Worm (Caenorhabditis elegans) whole organism, mixed stage, embryonic: Measurements from ENCODE around the gene del-10.

Source experiments
- M03D4.4 ChIP-seq: sonication (generic microtip); optimal IDR thresholded peaks from 2 replicates; lab custom pipeline; 2017; ENCODE audit warnings: mild to moderate bottlenecking, missing genetic modification characterization, missing compliant biosample characterization
- bed-3 ChIP-seq: fragments of 200-800 bp; sonication (Bioruptor generic); optimal IDR thresholded peaks from 3 replicates; lab custom pipeline; 2018; ENCODE audit warnings: mild to moderate bottlenecking, missing genetic modification characterization, moderate library complexity, missing compliant biosample characterization
- ceh-39 ChIP-seq: fragments of 150-350 bp; optimal IDR thresholded peaks from 2 replicates; lab custom pipeline; 2014; ENCODE audit warnings: missing biosample characterization, missing genetic modification characterization
- ceh-43 ChIP-seq: fragments of 200-800 bp; sonication (Bioruptor generic); optimal IDR thresholded peaks from 2 replicates; lab custom pipeline; 2018; ENCODE audit warnings: mild to moderate bottlenecking, missing genetic modification characterization, moderate library complexity, missing compliant biosample characterization
- ceh-83 ChIP-seq: fragments of 200-800 bp; sonication (Bioruptor generic); optimal IDR thresholded peaks from 2 replicates; lab custom pipeline; 2018; ENCODE audit warnings: mild to moderate bottlenecking, missing genetic modification characterization, missing compliant biosample characterization
- ces-1 ChIP-seq: fragments of 150-350 bp; optimal IDR thresholded peaks from 2 replicates; lab custom pipeline; 2014; ENCODE audit warnings: missing biosample characterization, missing genetic modification reagents, missing genetic modification characterization
- cnd-1 ChIP-seq: fragments of 200-800 bp; sonication (Bioruptor generic); optimal IDR thresholded peaks from 2 replicates; lab custom pipeline; 2018; ENCODE audit warnings: mild to moderate bottlenecking, missing genetic modification characterization, missing compliant biosample characterization
- drap-1 ChIP-seq: fragments of 200-800 bp; sonication (Bioruptor generic); optimal IDR thresholded peaks from 3 replicates; lab custom pipeline; 2018; ENCODE audit warnings: mild to moderate bottlenecking, missing genetic modification characterization, missing compliant biosample characterization
- elt-3 ChIP-seq: fragments of 150-350 bp; optimal IDR thresholded peaks from 2 replicates; lab custom pipeline; 2014; ENCODE audit warnings: missing biosample characterization, missing genetic modification characterization
- flh-1 ChIP-seq: fragments of 200-800 bp; sonication (Bioruptor generic); optimal IDR thresholded peaks from 2 replicates; lab custom pipeline; 2018; ENCODE audit warnings: mild to moderate bottlenecking, missing genetic modification characterization, moderate library complexity, missing compliant biosample characterization
- ham-2 ChIP-seq: fragments of 200-800 bp; sonication (Bioruptor generic); optimal IDR thresholded peaks from 2 replicates; lab custom pipeline; 2018; ENCODE audit warnings: mild to moderate bottlenecking, missing genetic modification characterization, missing compliant biosample characterization
- hlh-1 ChIP-seq: fragments of 150-350 bp; optimal IDR thresholded peaks from 2 replicates; lab custom pipeline; 2014; ENCODE audit warnings: missing biosample characterization, missing genetic modification reagents, missing genetic modification characterization
- lin-13 ChIP-seq: fragments of 150-350 bp; optimal IDR thresholded peaks from 2 replicates; lab custom pipeline; 2014; ENCODE audit warnings: missing biosample characterization, missing genetic modification characterization
- lin-32 ChIP-seq: fragments of 200-800 bp; sonication (Bioruptor generic); optimal IDR thresholded peaks from 2 replicates; lab custom pipeline; 2018; ENCODE audit warnings: mild to moderate bottlenecking, missing genetic modification characterization, missing compliant biosample characterization
- lsy-2 ChIP-seq: fragments of 150-350 bp; optimal IDR thresholded peaks from 2 replicates; lab custom pipeline; 2014; ENCODE audit warnings: missing biosample characterization, missing genetic modification characterization
- mep-1 ChIP-seq: fragments of 150-350 bp; optimal IDR thresholded peaks from 2 replicates; lab custom pipeline; 2017; ENCODE audit warnings: missing biosample characterization, missing genetic modification reagents, missing genetic modification characterization, inconsistent platforms
- mls-2 ChIP-seq: sonication (generic microtip); optimal IDR thresholded peaks from 2 replicates; lab custom pipeline; 2016; ENCODE audit warnings: mild to moderate bottlenecking, missing genetic modification characterization, moderate library complexity, missing compliant biosample characterization
- nhr-12 ChIP-seq: fragments of 150-350 bp; optimal IDR thresholded peaks from 2 replicates; lab custom pipeline; 2014; ENCODE audit warnings: missing biosample characterization, missing genetic modification characterization
- nhr-2 ChIP-seq: fragments of 150-350 bp; optimal IDR thresholded peaks from 2 replicates; lab custom pipeline; 2014; ENCODE audit warnings: missing biosample characterization, missing genetic modification characterization
- nhr-237 ChIP-seq: fragments of 150-350 bp; optimal IDR thresholded peaks from 2 replicates; lab custom pipeline; 2014; ENCODE audit warnings: missing biosample characterization, missing genetic modification characterization
- nhr-76 ChIP-seq: sonication (generic microtip); optimal IDR thresholded peaks from 2 replicates; lab custom pipeline; 2017; ENCODE audit warnings: missing biosample characterization, missing genetic modification characterization
- pha-4 ChIP-seq: fragments of 150-350 bp; optimal IDR thresholded peaks from 2 replicates; lab custom pipeline; 2018; ENCODE audit warnings: missing biosample characterization, missing genetic modification reagents, missing genetic modification characterization
- sem-2 ChIP-seq: fragments of 200-800 bp; sonication (Bioruptor generic); optimal IDR thresholded peaks from 2 replicates; lab custom pipeline; 2018; ENCODE audit warnings: mild to moderate bottlenecking, missing genetic modification characterization, missing compliant biosample characterization
- snpc-4 ChIP-seq: fragments of 150-350 bp; optimal IDR thresholded peaks from 2 replicates; lab custom pipeline; 2014; ENCODE audit warnings: missing biosample characterization, missing genetic modification characterization
- sptf-1 ChIP-seq: sonication (generic microtip); optimal IDR thresholded peaks from 2 replicates; lab custom pipeline; 2017; ENCODE audit warnings: mild to moderate bottlenecking, missing genetic modification characterization, moderate library complexity, missing compliant biosample characterization
- tbx-8 ChIP-seq: fragments of 200-800 bp; sonication (Bioruptor generic); optimal IDR thresholded peaks from 2 replicates; lab custom pipeline; 2018; ENCODE audit warnings: mild to moderate bottlenecking, missing genetic modification characterization, moderate library complexity, missing compliant biosample characterization
- unc-120 ChIP-seq: sonication (generic microtip); optimal IDR thresholded peaks from 2 replicates; lab custom pipeline; 2017; ENCODE audit warnings: missing genetic modification characterization, missing compliant biosample characterization; ENCODE audit not compliant: poor library complexity, severe bottlenecking
- unc-39 ChIP-seq: fragments of 150-350 bp; optimal IDR thresholded peaks from 2 replicates; lab custom pipeline; 2014; ENCODE audit warnings: missing biosample characterization, missing genetic modification characterization
- unc-62 ChIP-seq: fragments of 150-350 bp; optimal IDR thresholded peaks from 2 replicates; lab custom pipeline; 2014; ENCODE audit warnings: missing biosample characterization, missing genetic modification reagents, missing genetic modification characterization
- zip-8 ChIP-seq: fragments of 150-350 bp; optimal IDR thresholded peaks from 2 replicates; lab custom pipeline; 2014; ENCODE audit warnings: missing biosample characterization, missing genetic modification characterization
- ztf-11 ChIP-seq: fragments of 150-350 bp; optimal IDR thresholded peaks from 2 replicates; lab custom pipeline; 2014; ENCODE audit warnings: missing biosample characterization, missing genetic modification characterization

del-10 gene

ce11 chrII:6493709-6494326 lies 11.9 kb upstream of the del-10 start:
- TF ChIP-seq zip-8 (tag; lab: Kevin White, UChicago) = no peak
- TF ChIP-seq pha-4 (tag; lab: Kevin White, UChicago) = no peak
- no peak for TF ChIP-seq flh-1
- no peak for TF ChIP-seq sptf-1 (tag; lab: Kevin White, UChicago)
- TF ChIP-seq unc-39 (tag; lab: Kevin White, UChicago) = no peak
- TF ChIP-seq ceh-39 (tag; lab: Kevin White, UChicago) = no peak
- no peak for TF ChIP-seq lsy-2 (tag; lab: Kevin White, UChicago)
- TF ChIP-seq ztf-11 (tag; lab: Kevin White, UChicago) = no peak
- TF ChIP-seq mep-1 = no peak
- no peak for TF ChIP-seq nhr-2
- no peak for TF ChIP-seq nhr-237 (tag; lab: Kevin White, UChicago)
- no peak for TF ChIP-seq M03D4.4 (tag; lab: Kevin White, UChicago)
- TF ChIP-seq cnd-1 = no peak
- TF ChIP-seq ceh-83 = no peak
- no peak for TF ChIP-seq drap-1 (GFP tag; lab: Kevin White, UChicago)
- no peak for TF ChIP-seq mls-2 (tag; lab: Kevin White, UChicago)
- TF ChIP-seq hlh-1 (tag; lab: Kevin White, UChicago) = no peak

- peak; percentile 90 for TF ChIP-seq ces-1
- no peak for TF ChIP-seq nhr-2
These were observed 11.2 kb upstream of the del-10 start for ce11 chrII:6493139-6493538.

ce11 chrII:6491817-6492452 lies 10.0 kb upstream of the del-10 start, which contains the start of the genes T28D9.11 and T28D9.1:
TSS of gene T28D9.11 (minus strand) at chrII:6491993.
TSS of gene T28D9.1 (plus strand) at chrII:6492402.
- TF ChIP-seq lin-32 (peak; percentile 31), ceh-83 (no peak), pha-4 (tag; lab: Kevin White, UChicago) (no peak), ztf-11 (tag; lab: Kevin White, UChicago) (peak; percentile 29), unc-120 (peak; percentile 37), mls-2 (tag; lab: Kevin White, UChicago) (peak; percentile 67), unc-39 (tag; lab: Kevin White, UChicago) (no peak), snpc-4 (no peak), ceh-43 (peak; percentile 19), nhr-237 (tag; lab: Kevin White, UChicago) (no peak), zip-8 (tag; lab: Kevin White, UChicago) (no peak), ham-2 (GFP tag; lab: Kevin White, UChicago) (peak; percentile 58), nhr-12 (tag; lab: Kevin White, UChicago) (no peak), nhr-2 (no peak), cnd-1 (peak; percentile 75), hlh-1 (tag; lab: Kevin White, UChicago) (peak; percentile 29), M03D4.4 (tag; lab: Kevin White, UChicago) (peak; percentile 74), bed-3 (GFP tag; lab: Kevin White, UChicago) (no peak), nhr-76 (tag; lab: Kevin White, UChicago) (no peak), tbx-8 (GFP tag; lab: Kevin White, UChicago) (no peak), ces-1 (no peak), drap-1 (GFP tag; lab: Kevin White, UChicago) (peak; percentile 48), sptf-1 (tag; lab: Kevin White, UChicago) (peak; percentile 64)

- no peak for TF ChIP-seq nhr-237 (tag; lab: Kevin White, UChicago)
- TF ChIP-seq lin-13 (tag; lab: Kevin White, UChicago) = no peak
- no peak for TF ChIP-seq unc-39 (tag; lab: Kevin White, UChicago)
- no peak for TF ChIP-seq sem-2 (GFP tag; lab: Kevin White, UChicago)
- TF ChIP-seq sptf-1 (tag; lab: Kevin White, UChicago) = no peak
- no peak for TF ChIP-seq cnd-1
- no peak for TF ChIP-seq elt-3 (tag; lab: Kevin White, UChicago)
- no peak for TF ChIP-seq unc-62 (GFP tag; lab: Kevin White, UChicago)
- no peak for TF ChIP-seq ham-2 (GFP tag; lab: Kevin White, UChicago)
- no peak for TF ChIP-seq flh-1
- no peak for TF ChIP-seq hlh-1 (tag; lab: Kevin White, UChicago)
- no peak for TF ChIP-seq M03D4.4 (tag; lab: Kevin White, UChicago)
- TF ChIP-seq mls-2 (tag; lab: Kevin White, UChicago) = no peak
- no peak for TF ChIP-seq lsy-2 (tag; lab: Kevin White, UChicago)
- TF ChIP-seq nhr-76 (tag; lab: Kevin White, UChicago) = no peak
- TF ChIP-seq pha-4 (tag; lab: Kevin White, UChicago) = no peak
- no peak for TF ChIP-seq ceh-83
- no peak for TF ChIP-seq ztf-11 (tag; lab: Kevin White, UChicago)
- no peak for TF ChIP-seq nhr-2
- TF ChIP-seq drap-1 (GFP tag; lab: Kevin White, UChicago) = no peak
These were observed 9.3 kb upstream of the del-10 start for ce11 chrII:6491187-6491586.
